Worm (Caenorhabditis elegans) whole organism, mixed stage, embryonic: Measurements from ENCODE around the gene Y113G7B.15.

Experiments used
- M03D4.4 ChIP-seq: sonication (generic microtip); optimal IDR thresholded peaks from 2 replicates; lab custom pipeline; 2017; ENCODE audit warnings: mild to moderate bottlenecking, missing genetic modification characterization, missing compliant biosample characterization
- bed-3 ChIP-seq: fragments of 200-800 bp; sonication (Bioruptor generic); optimal IDR thresholded peaks from 3 replicates; lab custom pipeline; 2018; ENCODE audit warnings: mild to moderate bottlenecking, missing genetic modification characterization, moderate library complexity, missing compliant biosample characterization
- blmp-1 ChIP-seq: fragments of 150-350 bp; optimal IDR thresholded peaks from 2 replicates; lab custom pipeline; 2014; ENCODE audit warnings: missing biosample characterization, missing genetic modification characterization
- ceh-39 ChIP-seq: fragments of 150-350 bp; optimal IDR thresholded peaks from 2 replicates; lab custom pipeline; 2014; ENCODE audit warnings: missing biosample characterization, missing genetic modification characterization
- ceh-43 ChIP-seq: fragments of 200-800 bp; sonication (Bioruptor generic); optimal IDR thresholded peaks from 2 replicates; lab custom pipeline; 2018; ENCODE audit warnings: mild to moderate bottlenecking, missing genetic modification characterization, moderate library complexity, missing compliant biosample characterization
- ceh-83 ChIP-seq: fragments of 200-800 bp; sonication (Bioruptor generic); optimal IDR thresholded peaks from 2 replicates; lab custom pipeline; 2018; ENCODE audit warnings: mild to moderate bottlenecking, missing genetic modification characterization, missing compliant biosample characterization
- ces-1 ChIP-seq: fragments of 150-350 bp; optimal IDR thresholded peaks from 2 replicates; lab custom pipeline; 2014; ENCODE audit warnings: missing biosample characterization, missing genetic modification reagents, missing genetic modification characterization
- cnd-1 ChIP-seq: fragments of 200-800 bp; sonication (Bioruptor generic); optimal IDR thresholded peaks from 2 replicates; lab custom pipeline; 2018; ENCODE audit warnings: mild to moderate bottlenecking, missing genetic modification characterization, missing compliant biosample characterization
- drap-1 ChIP-seq: fragments of 200-800 bp; sonication (Bioruptor generic); optimal IDR thresholded peaks from 3 replicates; lab custom pipeline; 2018; ENCODE audit warnings: mild to moderate bottlenecking, missing genetic modification characterization, missing compliant biosample characterization
- elt-3 ChIP-seq: fragments of 150-350 bp; optimal IDR thresholded peaks from 2 replicates; lab custom pipeline; 2014; ENCODE audit warnings: missing biosample characterization, missing genetic modification characterization
- flh-1 ChIP-seq: fragments of 200-800 bp; sonication (Bioruptor generic); optimal IDR thresholded peaks from 2 replicates; lab custom pipeline; 2018; ENCODE audit warnings: mild to moderate bottlenecking, missing genetic modification characterization, moderate library complexity, missing compliant biosample characterization
- ham-2 ChIP-seq: fragments of 200-800 bp; sonication (Bioruptor generic); optimal IDR thresholded peaks from 2 replicates; lab custom pipeline; 2018; ENCODE audit warnings: mild to moderate bottlenecking, missing genetic modification characterization, missing compliant biosample characterization
- hlh-1 ChIP-seq: fragments of 150-350 bp; optimal IDR thresholded peaks from 2 replicates; lab custom pipeline; 2014; ENCODE audit warnings: missing biosample characterization, missing genetic modification reagents, missing genetic modification characterization
- lin-13 ChIP-seq: fragments of 150-350 bp; optimal IDR thresholded peaks from 2 replicates; lab custom pipeline; 2014; ENCODE audit warnings: missing biosample characterization, missing genetic modification characterization
- lin-32 ChIP-seq: fragments of 200-800 bp; sonication (Bioruptor generic); optimal IDR thresholded peaks from 2 replicates; lab custom pipeline; 2018; ENCODE audit warnings: mild to moderate bottlenecking, missing genetic modification characterization, missing compliant biosample characterization
- lsy-2 ChIP-seq: fragments of 150-350 bp; optimal IDR thresholded peaks from 2 replicates; lab custom pipeline; 2014; ENCODE audit warnings: missing biosample characterization, missing genetic modification characterization
- mab-5 ChIP-seq: fragments of 150-350 bp; optimal IDR thresholded peaks from 2 replicates; lab custom pipeline; 2014; ENCODE audit warnings: missing biosample characterization, missing genetic modification characterization
- mep-1 ChIP-seq: fragments of 150-350 bp; optimal IDR thresholded peaks from 2 replicates; lab custom pipeline; 2017; ENCODE audit warnings: missing biosample characterization, missing genetic modification reagents, missing genetic modification characterization, inconsistent platforms
- mls-2 ChIP-seq: sonication (generic microtip); optimal IDR thresholded peaks from 2 replicates; lab custom pipeline; 2016; ENCODE audit warnings: mild to moderate bottlenecking, missing genetic modification characterization, moderate library complexity, missing compliant biosample characterization
- nhr-12 ChIP-seq: fragments of 150-350 bp; optimal IDR thresholded peaks from 2 replicates; lab custom pipeline; 2014; ENCODE audit warnings: missing biosample characterization, missing genetic modification characterization
- nhr-2 ChIP-seq: fragments of 150-350 bp; optimal IDR thresholded peaks from 2 replicates; lab custom pipeline; 2014; ENCODE audit warnings: missing biosample characterization, missing genetic modification characterization
- nhr-28 ChIP-seq: fragments of 150-350 bp; optimal IDR thresholded peaks from 2 replicates; lab custom pipeline; 2014; ENCODE audit warnings: missing biosample characterization, missing genetic modification characterization
- nhr-76 ChIP-seq: sonication (generic microtip); optimal IDR thresholded peaks from 2 replicates; lab custom pipeline; 2017; ENCODE audit warnings: missing biosample characterization, missing genetic modification characterization
- pha-4 ChIP-seq: fragments of 150-350 bp; optimal IDR thresholded peaks from 2 replicates; lab custom pipeline; 2018; ENCODE audit warnings: missing biosample characterization, missing genetic modification reagents, missing genetic modification characterization
- sem-2 ChIP-seq: fragments of 200-800 bp; sonication (Bioruptor generic); optimal IDR thresholded peaks from 2 replicates; lab custom pipeline; 2018; ENCODE audit warnings: mild to moderate bottlenecking, missing genetic modification characterization, missing compliant biosample characterization
- snpc-4 ChIP-seq: fragments of 150-350 bp; optimal IDR thresholded peaks from 2 replicates; lab custom pipeline; 2014; ENCODE audit warnings: missing biosample characterization, missing genetic modification characterization
- tbx-8 ChIP-seq: fragments of 200-800 bp; sonication (Bioruptor generic); optimal IDR thresholded peaks from 2 replicates; lab custom pipeline; 2018; ENCODE audit warnings: mild to moderate bottlenecking, missing genetic modification characterization, moderate library complexity, missing compliant biosample characterization
- unc-120 ChIP-seq: sonication (generic microtip); optimal IDR thresholded peaks from 2 replicates; lab custom pipeline; 2017; ENCODE audit warnings: missing genetic modification characterization, missing compliant biosample characterization; ENCODE audit not compliant: poor library complexity, severe bottlenecking
- unc-39 ChIP-seq: fragments of 150-350 bp; optimal IDR thresholded peaks from 2 replicates; lab custom pipeline; 2014; ENCODE audit warnings: missing biosample characterization, missing genetic modification characterization
- unc-62 ChIP-seq: fragments of 150-350 bp; optimal IDR thresholded peaks from 2 replicates; lab custom pipeline; 2014; ENCODE audit warnings: missing biosample characterization, missing genetic modification reagents, missing genetic modification characterization
- zip-8 ChIP-seq: fragments of 150-350 bp; optimal IDR thresholded peaks from 2 replicates; lab custom pipeline; 2014; ENCODE audit warnings: missing biosample characterization, missing genetic modification characterization

Y113G7B.15 gene

ce11 chrV:20220604-20221003 is 13.0 kb downstream of the Y113G7B.15 start:
- no peak for TF ChIP-seq snpc-4 (tag; lab: Kevin White, UChicago)
- peak; percentile 33 for TF ChIP-seq ceh-43 (GFP tag; lab: Kevin White, UChicago)
- TF ChIP-seq mep-1 (tag; lab: Kevin White, UChicago), result no peak
- no peak for TF ChIP-seq nhr-76 (tag; lab: Kevin White, UChicago)
- TF ChIP-seq unc-120 (tag; lab: Kevin White, UChicago), result no peak
- peak; percentile 98 for TF ChIP-seq ces-1

DNA sequence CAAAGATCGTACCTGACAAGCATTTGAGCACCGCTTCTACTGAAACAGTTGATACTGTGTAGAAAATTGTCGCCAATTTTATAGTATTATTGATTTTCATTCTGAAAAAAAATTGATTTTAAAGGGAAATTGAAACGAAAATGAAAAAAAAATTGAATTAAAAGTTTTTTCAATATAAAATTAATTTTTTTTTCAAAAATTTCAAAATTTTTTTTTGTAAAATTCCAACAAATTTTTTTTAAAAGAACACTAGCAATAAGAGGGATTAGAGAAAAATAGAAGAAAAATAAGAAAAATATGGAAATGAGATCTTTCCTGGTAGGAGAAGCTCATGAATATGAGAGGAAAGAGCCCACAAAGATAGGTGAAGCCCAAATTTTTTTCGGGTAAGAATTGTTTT is 18.4 kb downstream of the Y113G7B.15 start, which contains the start of gene Y113G7B.11:
TSS of gene Y113G7B.11 (minus strand) at position 101 of the 400 bp plus-strand sequence.
- TF ChIP-seq unc-39 (tag; lab: Kevin White, UChicago) (no peak), ham-2 (GFP tag; lab: Kevin White, UChicago) (no peak), lin-13 (tag; lab: Kevin White, UChicago) (no peak), lin-32 (GFP tag; lab: Kevin White, UChicago) (no peak), M03D4.4 (tag; lab: Kevin White, UChicago) (no peak), lsy-2 (no peak), cnd-1 (tag; lab: Kevin White, UChicago) (no peak), nhr-28 (tag; lab: Kevin White, UChicago) (no peak), mls-2 (tag; lab: Kevin White, UChicago) (no peak), hlh-1 (tag; lab: Kevin White, UChicago) (no peak), drap-1 (GFP tag; lab: Kevin White, UChicago) (no peak), unc-62 (GFP tag; lab: Kevin White, UChicago) (no peak), nhr-2 (no peak), tbx-8 (GFP tag; lab: Kevin White, UChicago) (no peak), ceh-83 (no peak), bed-3 (GFP tag; lab: Kevin White, UChicago) (no peak), mab-5 (tag; lab: Kevin White, UChicago) (no peak), flh-1 (no peak)

- no peak for TF ChIP-seq lsy-2
- no peak for TF ChIP-seq bed-3 (GFP tag; lab: Kevin White, UChicago)
- no peak for TF ChIP-seq unc-39 (tag; lab: Kevin White, UChicago)
- no peak for TF ChIP-seq nhr-2
- no peak for TF ChIP-seq elt-3 (tag; lab: Kevin White, UChicago)
- no peak for TF ChIP-seq zip-8 (tag; lab: Kevin White, UChicago)
- TF ChIP-seq sem-2 (GFP tag; lab: Kevin White, UChicago), result no peak
- TF ChIP-seq lin-32 (GFP tag; lab: Kevin White, UChicago), result no peak
- TF ChIP-seq M03D4.4 (tag; lab: Kevin White, UChicago), result no peak
- no peak for TF ChIP-seq pha-4
- no peak for TF ChIP-seq blmp-1 (tag; lab: Kevin White, UChicago)
- no peak for TF ChIP-seq unc-120 (tag; lab: Kevin White, UChicago)
- no peak for TF ChIP-seq cnd-1 (tag; lab: Kevin White, UChicago)
- TF ChIP-seq nhr-76 (tag; lab: Kevin White, UChicago), result no peak
- TF ChIP-seq ham-2 (GFP tag; lab: Kevin White, UChicago), result no peak
- no peak for TF ChIP-seq mls-2 (tag; lab: Kevin White, UChicago)
- TF ChIP-seq mep-1 (tag; lab: Kevin White, UChicago), result no peak
These were observed 20.5 kb downstream of the Y113G7B.15 start for ce11 chrV:20213097-20213496.

- TF ChIP-seq nhr-12 (tag; lab: Kevin White, UChicago), result no peak
- TF ChIP-seq drap-1 (GFP tag; lab: Kevin White, UChicago), result no peak
- TF ChIP-seq nhr-2, result no peak
- no peak for TF ChIP-seq unc-39 (tag; lab: Kevin White, UChicago)
- TF ChIP-seq bed-3 (GFP tag; lab: Kevin White, UChicago), result no peak
- TF ChIP-seq zip-8 (tag; lab: Kevin White, UChicago), result no peak
- no peak for TF ChIP-seq cnd-1 (tag; lab: Kevin White, UChicago)
- no peak for TF ChIP-seq ceh-39 (tag; lab: Kevin White, UChicago)
- no peak for TF ChIP-seq tbx-8 (GFP tag; lab: Kevin White, UChicago)
- no peak for TF ChIP-seq hlh-1 (tag; lab: Kevin White, UChicago)
These were observed 21.1 kb downstream of the Y113G7B.15 start, which contains the start of gene Y113G7B.12 for ce11 chrV:20212584-20212983. TSS of gene Y113G7B.12 (minus strand) at chrV:20212684.

DNA sequence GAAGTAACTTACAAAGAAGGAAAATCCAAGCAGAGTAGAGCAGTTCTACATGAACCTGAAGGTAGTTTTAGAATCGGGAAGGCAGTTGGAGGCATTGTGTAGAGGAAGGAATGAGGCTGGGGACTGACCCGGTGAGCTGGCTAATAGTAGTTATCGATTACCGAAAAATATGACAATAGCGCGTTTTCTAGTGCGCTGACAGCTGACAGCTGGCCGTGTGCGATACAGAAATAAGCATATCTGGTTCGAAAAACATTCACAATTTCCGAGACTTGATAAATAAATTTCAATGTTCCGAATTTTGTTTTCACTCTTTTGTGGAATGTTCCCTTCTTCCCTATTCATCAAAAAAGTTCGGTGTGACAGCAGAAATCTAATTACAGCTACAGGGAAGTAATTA is 27.6 kb downstream of the Y113G7B.15 start, which contains the start of the genes fbxb-59 and srbc-34:
TSS of gene fbxb-59 (minus strand) at position 101 of the 400 bp plus-strand sequence.
TSS of gene srbc-34 (plus strand) at position 233 of the 400 bp plus-strand sequence.
- TF ChIP-seq tbx-8 (GFP tag; lab: Kevin White, UChicago) (no peak), nhr-76 (tag; lab: Kevin White, UChicago) (no peak), elt-3 (tag; lab: Kevin White, UChicago) (no peak), M03D4.4 (tag; lab: Kevin White, UChicago) (no peak), hlh-1 (tag; lab: Kevin White, UChicago) (no peak), zip-8 (tag; lab: Kevin White, UChicago) (no peak), cnd-1 (tag; lab: Kevin White, UChicago) (no peak)
